Fruit fly (Drosophila melanogaster) whole organism, embryonic: ENCODE data around the gene PIG-L.

Experiments
- Atf6 ChIP-seq: fragments of 200-800 bp; sonication (Bioruptor generic); IDR thresholded peaks from 2 replicates; pipeline ENCODE4 v1.3.6; 2022; ENCODE audit warnings: missing biosample characterization, missing genetic modification characterization
- BEAF-32 ChIP-seq: fragments of 200-800 bp; sonication (Bioruptor generic); optimal IDR thresholded peaks from 3 replicates; lab custom pipeline; 2017; ENCODE audit warnings: missing biosample characterization, missing genetic modification characterization, mild to moderate bottlenecking, moderate library complexity, missing genetic modification reagents
- CG11398 ChIP-seq: fragments of 200-800 bp; sonication (Bioruptor generic); optimal IDR thresholded peaks from 2 replicates; lab custom pipeline; 2016; ENCODE audit warnings: missing biosample characterization, missing genetic modification characterization
- CG12104 ChIP-seq: fragments of 200-800 bp; sonication (Bioruptor generic); optimal IDR thresholded peaks from 3 replicates; lab custom pipeline; 2016; ENCODE audit warnings: missing biosample characterization, missing genetic modification characterization
- CG1233 ChIP-seq: fragments of 200-800 bp; sonication (Bioruptor generic); optimal IDR thresholded peaks from 4 replicates; lab custom pipeline; 2018; ENCODE audit warnings: missing biosample characterization, mild to moderate bottlenecking, missing genetic modification characterization
- CG12391 ChIP-seq: fragments of 200-800 bp; sonication (Bioruptor generic); optimal IDR thresholded peaks from 3 replicates; lab custom pipeline; 2018; ENCODE audit warnings: missing biosample characterization, mild to moderate bottlenecking, missing genetic modification characterization, moderate library complexity
- CG13624 ChIP-seq: fragments of 200-800 bp; sonication (Bioruptor generic); optimal IDR thresholded peaks from 2 replicates; lab custom pipeline; 2016; ENCODE audit warnings: missing biosample characterization, missing genetic modification characterization
- CG15479 ChIP-seq: fragments of 200-800 bp; sonication (Bioruptor generic); optimal IDR thresholded peaks from 3 replicates; lab custom pipeline; 2019; ENCODE audit warnings: missing biosample characterization, mild to moderate bottlenecking, missing genetic modification characterization, moderate library complexity
- CG1603 ChIP-seq: fragments of 200-800 bp; sonication (Bioruptor generic); optimal IDR thresholded peaks from 2 replicates; lab custom pipeline; 2019; ENCODE audit warnings: missing biosample characterization, mild to moderate bottlenecking, missing genetic modification characterization, moderate library complexity
- CG17186 ChIP-seq: fragments of 200-800 bp; sonication (Bioruptor generic); optimal IDR thresholded peaks from 3 replicates; lab custom pipeline; 2017; ENCODE audit warnings: missing biosample characterization, missing genetic modification reagents, missing genetic modification characterization
- CG18011 ChIP-seq: fragments of 200-800 bp; sonication (Bioruptor generic); optimal IDR thresholded peaks from 2 replicates; lab custom pipeline; 2017; ENCODE audit warnings: missing biosample characterization, missing genetic modification characterization, mild to moderate bottlenecking, moderate library complexity, missing genotype
- CG2678 ChIP-seq: fragments of 200-800 bp; sonication (Bioruptor generic); optimal IDR thresholded peaks from 3 replicates; lab custom pipeline; 2019; ENCODE audit warnings: missing biosample characterization, mild to moderate bottlenecking, missing genetic modification characterization, moderate library complexity
- CG3726 ChIP-seq: fragments of 200-800 bp; sonication (Bioruptor generic); IDR thresholded peaks from 3 replicates; pipeline ENCODE4, ENCODE4 v1.3.6; 2022; ENCODE audit warnings: missing biosample characterization, missing genetic modification characterization
- CG6654 ChIP-seq: fragments of 200-800 bp; sonication (Bioruptor generic); optimal IDR thresholded peaks from 2 replicates; lab custom pipeline; 2017; ENCODE audit warnings: missing biosample characterization, mild to moderate bottlenecking, missing genetic modification characterization
- CG6765 ChIP-seq: fragments of 200-800 bp; sonication (Bioruptor generic); optimal IDR thresholded peaks from 3 replicates; lab custom pipeline; 2017; ENCODE audit warnings: missing biosample characterization, mild to moderate bottlenecking, missing genetic modification characterization
- CG7839 ChIP-seq: fragments of 200-800 bp; sonication (Bioruptor generic); optimal IDR thresholded peaks from 3 replicates; lab custom pipeline; 2018; ENCODE audit warnings: missing biosample characterization, mild to moderate bottlenecking, missing genetic modification characterization, moderate library complexity
- CG8089 ChIP-seq: fragments of 200-800 bp; sonication (Bioruptor generic); optimal IDR thresholded peaks from 3 replicates; lab custom pipeline; 2016; ENCODE audit warnings: missing biosample characterization, missing genetic modification characterization
- CG8388 ChIP-seq: fragments of 200-800 bp; sonication (Bioruptor generic); optimal IDR thresholded peaks from 2 replicates; lab custom pipeline; 2019; ENCODE audit warnings: missing biosample characterization, mild to moderate bottlenecking, missing genetic modification characterization, moderate library complexity
- CG9817 ChIP-seq: fragments of 200-800 bp; sonication (Bioruptor generic); optimal IDR thresholded peaks from 2 replicates; lab custom pipeline; 2018; ENCODE audit warnings: missing biosample characterization, mild to moderate bottlenecking, missing genetic modification characterization, moderate library complexity
- CHES-1-like ChIP-seq: fragments of 200-800 bp; sonication (Bioruptor generic); optimal IDR thresholded peaks from 2 replicates; lab custom pipeline; 2016; ENCODE audit warnings: missing biosample characterization, missing genetic modification characterization
- CkIIα-i1 ChIP-seq: fragments of 200-800 bp; sonication (Bioruptor generic); IDR thresholded peaks from 2 replicates; pipeline ENCODE4 v1.3.6; 2022; ENCODE audit warnings: missing biosample characterization, missing genetic modification characterization
- CoRest ChIP-seq: fragments of 200-800 bp; sonication (Bioruptor generic); optimal IDR thresholded peaks from 3 replicates; lab custom pipeline; 2018; ENCODE audit warnings: missing biosample characterization, mild to moderate bottlenecking, missing genetic modification characterization, moderate library complexity
- Deaf1 ChIP-seq: fragments of 200-800 bp; optimal IDR thresholded peaks from 3 replicates; lab custom pipeline; 2019; ENCODE audit warnings: missing biosample characterization, mild to moderate bottlenecking, missing genetic modification characterization, moderate library complexity
- Ets65A ChIP-seq: fragments of 200-800 bp; sonication (Bioruptor generic); peaks from one replicate; lab custom pipeline; 2016; ENCODE audit warnings: missing biosample characterization, missing genetic modification characterization
- MTF-1 ChIP-seq: fragments of 200-800 bp; sonication (Bioruptor generic); optimal IDR thresholded peaks from 2 replicates; lab custom pipeline; 2018; ENCODE audit warnings: missing biosample characterization, mild to moderate bottlenecking, missing genetic modification characterization, borderline replicate concordance
- Med ChIP-seq: fragments of 200-800 bp; sonication (Bioruptor generic); peaks from one replicate; lab custom pipeline; 2016; ENCODE audit warnings: missing biosample characterization, missing genetic modification characterization, mild to moderate bottlenecking, inconsistent platforms, moderate library complexity
- NC2β ChIP-seq: fragments of 200-800 bp; sonication (Bioruptor generic); optimal IDR thresholded peaks from 2 replicates; lab custom pipeline; 2016; ENCODE audit warnings: missing biosample characterization, missing genetic modification characterization
- Nf-YC ChIP-seq: fragments of 200-800 bp; optimal IDR thresholded peaks from 3 replicates; lab custom pipeline; 2019; ENCODE audit warnings: missing biosample characterization, mild to moderate bottlenecking, missing genetic modification characterization, moderate library complexity
- Opbp ChIP-seq: fragments of 200-800 bp; sonication (Bioruptor generic); IDR thresholded peaks from 3 replicates; pipeline ENCODE4 v1.3.6; 2022; ENCODE audit warnings: missing biosample characterization, missing genetic modification characterization; ENCODE audit not compliant: partially characterized antibody
- Pdp1 ChIP-seq, 2 experiments: fragments of 200-800 bp; sonication (Bioruptor generic); optimal IDR thresholded peaks; 3 replicates each; lab custom pipeline; 2016; ENCODE audit warnings: missing biosample characterization in 2 of 2, missing genetic modification characterization in 2 of 2, mild to moderate bottlenecking in 1 of 2, moderate library complexity in 1 of 2
- Ravus ChIP-seq: fragments of 200-800 bp; sonication (Bioruptor generic); IDR thresholded peaks from 2 replicates; pipeline ENCODE4 v1.3.6; 2022; ENCODE audit warnings: missing biosample characterization, missing genetic modification characterization
- Sox100B ChIP-seq: fragments of 200-800 bp; sonication (Bioruptor generic); optimal IDR thresholded peaks from 3 replicates; lab custom pipeline; 2018; ENCODE audit warnings: missing biosample characterization, mild to moderate bottlenecking, missing genetic modification characterization
- Sry-δ ChIP-seq: fragments of 200-800 bp; sonication (Bioruptor generic); optimal IDR thresholded peaks from 2 replicates; lab custom pipeline; 2016; ENCODE audit warnings: missing biosample characterization, missing genetic modification characterization
- Tbp ChIP-seq: fragments of >200 bp; optimal IDR thresholded peaks from 2 replicates; lab custom pipeline; 2018; ENCODE audit warnings: missing biosample characterization, missing genetic modification characterization
- abd-A ChIP-seq: fragments of 200-800 bp; sonication (Bioruptor generic); optimal IDR thresholded peaks from 3 replicates; lab custom pipeline; 2019; ENCODE audit warnings: missing biosample characterization, mild to moderate bottlenecking, missing genetic modification characterization, moderate library complexity
- crc ChIP-seq: fragments of 200-800 bp; sonication (Bioruptor generic); optimal IDR thresholded peaks from 2 replicates; lab custom pipeline; 2016; ENCODE audit warnings: missing biosample characterization, missing genetic modification characterization
- croc ChIP-seq: fragments of 200-800 bp; sonication (Bioruptor generic); conservative IDR thresholded peaks from 3 replicates; pipeline ENCODE4 v1.3.6; 2022; ENCODE audit warnings: missing biosample characterization, missing genetic modification characterization
- cwo ChIP-seq: fragments of 200-800 bp; sonication (Bioruptor generic); optimal IDR thresholded peaks from 3 replicates; lab custom pipeline; 2017; ENCODE audit warnings: missing biosample characterization, missing genetic modification characterization, mild to moderate bottlenecking, moderate library complexity, missing genetic modification reagents
- gfzf ChIP-seq: fragments of 200-800 bp; sonication (Bioruptor generic); optimal IDR thresholded peaks from 2 replicates; lab custom pipeline; 2016; ENCODE audit warnings: missing biosample characterization, mild to moderate bottlenecking, missing genetic modification characterization, moderate library complexity
- knrl ChIP-seq: fragments of 200-800 bp; sonication (Bioruptor generic); IDR thresholded peaks from 3 replicates; pipeline ENCODE4 v1.3.6; 2022; ENCODE audit warnings: missing biosample characterization, missing genetic modification characterization; ENCODE audit not compliant: partially characterized antibody
- lab ChIP-seq: fragments of 200-800 bp; sonication (Bioruptor generic); optimal IDR thresholded peaks from 3 replicates; lab custom pipeline; 2017; ENCODE audit warnings: missing biosample characterization, missing genetic modification characterization, mild to moderate bottlenecking, moderate library complexity, missing genetic modification reagents
- phol ChIP-seq: fragments of 200-800 bp; sonication (Bioruptor generic); optimal IDR thresholded peaks from 3 replicates; lab custom pipeline; 2018; ENCODE audit warnings: missing biosample characterization, mild to moderate bottlenecking, missing genetic modification characterization, moderate library complexity
- pzg ChIP-seq: fragments of 200-800 bp; sonication (Bioruptor generic); optimal IDR thresholded peaks from 3 replicates; lab custom pipeline; 2018; ENCODE audit warnings: missing biosample characterization, mild to moderate bottlenecking, missing genetic modification characterization, moderate library complexity
- scrt ChIP-seq: fragments of 200-800 bp; sonication (Bioruptor generic); optimal IDR thresholded peaks from 2 replicates; lab custom pipeline; 2018; ENCODE audit warnings: missing biosample characterization, mild to moderate bottlenecking, missing genetic modification characterization, moderate library complexity
- seq ChIP-seq: fragments of 200-800 bp; sonication (Bioruptor generic); IDR thresholded peaks from 2 replicates; pipeline ENCODE4 v1.3.6; 2022; ENCODE audit warnings: missing biosample characterization, missing genetic modification characterization
- sr ChIP-seq: fragments of 200-800 bp; sonication (Bioruptor generic); IDR thresholded peaks from 3 replicates; pipeline ENCODE4 v1.3.6; 2022; ENCODE audit warnings: missing biosample characterization, missing genetic modification characterization
- stwl ChIP-seq: fragments of 200-800 bp; sonication (Bioruptor generic); optimal IDR thresholded peaks from 3 replicates; lab custom pipeline; 2018; ENCODE audit warnings: missing biosample characterization, mild to moderate bottlenecking, missing genetic modification characterization, moderate library complexity
- tgo ChIP-seq: fragments of 200-800 bp; sonication (Bioruptor generic); IDR thresholded peaks from 3 replicates; pipeline ENCODE4 v1.3.6; 2022; ENCODE audit warnings: missing biosample characterization, missing genetic modification characterization
- tio ChIP-seq: fragments of 200-800 bp; sonication (Bioruptor generic); optimal IDR thresholded peaks from 2 replicates; lab custom pipeline; 2017; ENCODE audit warnings: missing biosample characterization, missing genetic modification characterization, inconsistent platforms

PIG-L gene

dm6 chr3R:20057501-20057900, 36.4 kb upstream of the PIG-L start, which contains the start of gene mdlc (continued):
- TF ChIP-seq CoRest (peak; percentile 59), stwl (tag; lab: Kevin White, UChicago) (peak; percentile 83), Sry-δ (GFP tag; lab: Kevin White, UChicago) (peak; percentile 77), Opbp (GFP tag; lab: Robert Waterston, UW) (0 out of 3 replicates have a peak, but pooled peaks have one; percentile 31), CG2678 (peak; percentile 33), phol (peak; percentile 51), CG9817 (tag; lab: Kevin White, UChicago) (peak; percentile 23), tgo (GFP tag; lab: Robert Waterston, UW) (no peak), Sox100B (GFP tag; lab: Kevin White, UChicago) (peak; percentile 11), abd-A (peak; percentile 46)
- TF ChIP-seq, all 482 proteins: peak for 74

DNA sequence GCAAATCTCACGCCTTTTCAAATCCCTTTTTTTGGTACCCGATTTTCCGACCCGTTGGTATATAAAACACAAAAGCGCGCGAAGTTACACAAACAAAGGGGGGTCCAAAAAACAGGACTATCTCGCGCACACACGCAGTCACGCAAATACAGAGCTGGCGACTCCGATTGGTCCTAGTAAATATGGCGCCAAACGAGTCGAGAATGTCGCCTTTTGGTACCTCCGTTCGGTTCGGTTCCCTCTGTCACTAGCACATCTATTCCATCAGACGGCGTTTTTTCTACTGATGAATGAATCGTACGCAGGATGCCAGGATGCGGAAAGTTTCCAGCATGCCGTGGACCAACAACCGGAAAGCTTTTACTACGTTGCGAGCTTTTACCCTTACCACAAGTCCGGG, 34.7 kb upstream of the PIG-L start, which contains the start of gene CG17193:
TSS of gene CG17193 (minus strand) at position 289 of the 400 bp plus-strand sequence.
- TF ChIP-seq sr (no peak), gfzf (no peak), Nf-YC (tag; lab: Kevin White, UChicago) (peak; percentile 80), CG17186 (no peak), tio (GFP tag; lab: Kevin White, UChicago) (no peak), Ets65A (GFP tag; lab: Kevin White, UChicago) (peak; percentile 7), CG3726 (no peak), Ravus (GFP tag; lab: Robert Waterston, UW) (no peak), MTF-1 (no peak), CG8089 (GFP tag; lab: Kevin White, UChicago) (no peak), CkIIα-i1 (no peak), croc (GFP tag; lab: Robert Waterston, UW) (no peak), Pdp1 (GFP tag; optimal IDR thresholded peaks at IDR 0.05; lab: Kevin White, UChicago) (no peak), scrt (GFP tag; lab: Kevin White, UChicago) (peak; percentile 31), CG15479 (GFP tag; lab: Kevin White, UChicago) (no peak), CG13624 (GFP tag; lab: Kevin White, UChicago) (no peak), Sox100B (GFP tag; lab: Kevin White, UChicago) (no peak), CG6654 (GFP tag; lab: Kevin White, UChicago) (no peak), CG12104 (GFP tag; lab: Kevin White, UChicago) (no peak), lab (no peak), CG7839 (tag; lab: Kevin White, UChicago) (no peak), crc (GFP tag; lab: Kevin White, UChicago) (no peak), CG6765 (GFP tag; lab: Kevin White, UChicago) (no peak), Atf6 (GFP tag; lab: Robert Waterston, UW) (no peak), Deaf1 (tag; lab: Kevin White, UChicago) (peak; percentile 50), Med (GFP tag; lab: Kevin White, UChicago) (peak; percentile 67), CG18011 (GFP tag; lab: Kevin White, UChicago) (no peak), CG1233 (GFP tag; lab: Kevin White, UChicago) (no peak), seq (GFP tag; lab: Robert Waterston, UW) (no peak), cwo (GFP tag; lab: Kevin White, UChicago) (no peak), CG1603 (tag; lab: Kevin White, UChicago) (no peak), knrl (GFP tag; lab: Robert Waterston, UW) (no peak), CG11398 (no peak), CG12391 (tag; lab: Kevin White, UChicago) (no peak), BEAF-32 (GFP tag; lab: Kevin White, UChicago) (no peak), CHES-1-like (GFP tag; lab: Kevin White, UChicago) (no peak), CG8388 (GFP tag; lab: Kevin White, UChicago) (no peak), Tbp (no peak), abd-A (peak; percentile 55), NC2β (GFP tag; lab: Kevin White, UChicago) (no peak), pzg (GFP tag; lab: Kevin White, UChicago) (no peak)
